Fruit fly (Drosophila melanogaster): Measurements from ENCODE around the gene Gapdh2.

Gene Gapdh2

dm6 chrX:15893732-15894264, 25.9 kb downstream of the Gapdh2 start:
- no peak for TF ChIP-seq CG17801 (GFP tag; optimal IDR thresholded peaks at IDR 0.05; ENCODE audit: partially characterized antibody)

- no peak for TF ChIP-seq CG17801 (GFP tag; optimal IDR thresholded peaks at IDR 0.05; ENCODE audit: partially characterized antibody)
These were observed 41.8 kb downstream of the Gapdh2 start, which contains the start of gene CycD for dm6 chrX:15909564-15910284. Gene CycD (minus strand): TSS chrX:15909676.

dm6 chrX:15910570-15910969, 42.6 kb downstream of the Gapdh2 start, which contains the start of gene Lrp4:
Gene Lrp4 (plus strand): TSS chrX:15910870.
- no peak for TF ChIP-seq CG17801 (GFP tag; optimal IDR thresholded peaks at IDR 0.05; ENCODE audit: partially characterized antibody)

Data from ovary, adult (tissue).